Worm (Caenorhabditis elegans) whole organism, L4 larva: ENCODE results near the gene ZK666.8.

Experiments
- F26F4.8 ChIP-seq: fragments of 200-800 bp; sonication (Bioruptor generic); conservative IDR thresholded peaks from 2 replicates; pipeline ENCODE4 v1.3.6; 2022; ENCODE audit warnings: missing genetic modification characterization, missing compliant biosample characterization
- F37D6.2 ChIP-seq: sonication (generic microtip); optimal IDR thresholded peaks from 2 replicates; lab custom pipeline; 2016; ENCODE audit warnings: mild to moderate bottlenecking, missing genetic modification characterization, missing compliant biosample characterization
- T26A8.4 ChIP-seq: fragments of 200-800 bp; sonication (Bioruptor generic); IDR thresholded peaks from 2 replicates; pipeline ENCODE4 v1.3.6; 2022; ENCODE audit warnings: missing genetic modification characterization, missing compliant biosample characterization
- Y105C5A.15 ChIP-seq: fragments of 200-800 bp; sonication (Bioruptor generic); IDR thresholded peaks from 2 replicates; pipeline ENCODE4 v1.3.6; 2022; ENCODE audit warnings: missing genetic modification characterization, missing compliant biosample characterization
- Y75B8A.6 ChIP-seq: fragments of 200-800 bp; sonication (Bioruptor generic); IDR thresholded peaks from 2 replicates; pipeline ENCODE4 v1.3.6; 2022; ENCODE audit warnings: missing genetic modification reagents, missing genetic modification characterization, missing compliant biosample characterization
- aha-1 ChIP-seq: fragments of 150-350 bp; peaks from one replicate; lab custom pipeline; 2014; ENCODE audit warnings: missing biosample characterization, missing genetic modification characterization
- ama-1 ChIP-seq: fragments of 150-350 bp; optimal IDR thresholded peaks from 2 replicates; lab custom pipeline; 2014; ENCODE audit warnings: inconsistent platforms, mixed read lengths
- attf-4 ChIP-seq: sonication (generic microtip); optimal IDR thresholded peaks from 3 replicates; lab custom pipeline; 2017; ENCODE audit warnings: missing biosample characterization, missing genetic modification characterization
- ceh-28 ChIP-seq: fragments of 150-350 bp; optimal IDR thresholded peaks from 2 replicates; lab custom pipeline; 2014; ENCODE audit warnings: missing biosample characterization, missing genetic modification reagents, missing genetic modification characterization
- ceh-62 ChIP-seq: sonication (generic microtip); optimal IDR thresholded peaks from 2 replicates; lab custom pipeline; 2017; ENCODE audit warnings: missing biosample characterization, missing genetic modification characterization
- daf-19 ChIP-seq: fragments of 200-800 bp; sonication (Bioruptor generic); conservative IDR thresholded peaks from 2 replicates; pipeline ENCODE4 v1.3.6; 2022; ENCODE audit warnings: missing genetic modification characterization, missing compliant biosample characterization
- dmd-8 ChIP-seq: fragments of 200-800 bp; sonication (Bioruptor generic); IDR thresholded peaks from 2 replicates; pipeline ENCODE4 v1.3.6; 2022; ENCODE audit warnings: missing genetic modification characterization, missing compliant biosample characterization
- dve-1 ChIP-seq: sonication (generic microtip); optimal IDR thresholded peaks from 2 replicates; lab custom pipeline; 2017; ENCODE audit warnings: antibody characterized with exemption, mild to moderate bottlenecking, missing genetic modification characterization, missing compliant biosample characterization; ENCODE audit not compliant: insufficient read depth
- hif-1 ChIP-seq, 2 experiments: sonication (generic microtip); optimal IDR thresholded peaks; 2 replicates each; lab custom pipeline; 2016 to 2017; ENCODE audit warnings: missing compliant biosample characterization in 2 of 2, missing genetic modification characterization in 2 of 2, missing genetic modification reagents in 2 of 2, missing genotype in 2 of 2, mild to moderate bottlenecking in 1 of 2
- hlh-11 ChIP-seq: fragments of 200-800 bp; sonication (Bioruptor generic); optimal IDR thresholded peaks from 2 replicates; lab custom pipeline; 2018; ENCODE audit warnings: mild to moderate bottlenecking, missing genetic modification characterization, missing compliant biosample characterization
- hlh-30 ChIP-seq: sonication (generic microtip); optimal IDR thresholded peaks from 2 replicates; lab custom pipeline; 2017; ENCODE audit warnings: antibody characterized with exemption, mild to moderate bottlenecking, missing genetic modification characterization, missing compliant biosample characterization; ENCODE audit not compliant: insufficient read depth
- hmg-1.1 ChIP-seq: fragments of 200-800 bp; sonication (Bioruptor generic); IDR thresholded peaks from 2 replicates; pipeline ENCODE4 v1.3.6; 2022; ENCODE audit warnings: missing genetic modification reagents, missing genetic modification characterization, missing compliant biosample characterization
- lin-38 ChIP-seq: fragments of 200-800 bp; sonication (Bioruptor generic); IDR thresholded peaks from 2 replicates; pipeline ENCODE4 v1.3.6; 2022; ENCODE audit warnings: missing genetic modification reagents, missing genetic modification characterization, missing compliant biosample characterization
- lsy-2 ChIP-seq, 2 experiments: fragments of 150-350 bp in 1 of 2; sonication (generic microtip) in 1 of 2; optimal IDR thresholded peaks; 2 replicates each; lab custom pipeline; 2014 to 2017; ENCODE audit warnings: missing biosample characterization in 2 of 2, missing genetic modification characterization in 2 of 2
- madf-5 ChIP-seq, 2 experiments: fragments of 200-800 bp; sonication (Bioruptor generic); IDR thresholded peaks; 2 replicates each; pipeline ENCODE4 v1.3.6; 2022; ENCODE audit warnings: missing compliant biosample characterization in 2 of 2, missing genetic modification characterization in 2 of 2
- madf-9 ChIP-seq: fragments of 200-800 bp; sonication (Bioruptor generic); conservative IDR thresholded peaks from 2 replicates; pipeline ENCODE4 v1.3.6; 2022; ENCODE audit warnings: missing genetic modification reagents, missing genetic modification characterization, missing compliant biosample characterization
- mep-1 ChIP-seq: fragments of 150-350 bp; sonication (generic microtip); optimal IDR thresholded peaks from 3 replicates; lab custom pipeline; 2014; ENCODE audit warnings: missing biosample characterization, missing genetic modification characterization
- nhr-11 ChIP-seq: fragments of 150-350 bp; optimal IDR thresholded peaks from 2 replicates; lab custom pipeline; 2014; ENCODE audit warnings: missing biosample characterization, missing genetic modification characterization
- nhr-111 ChIP-seq: fragments of 200-800 bp; sonication (Bioruptor generic); optimal IDR thresholded peaks from 2 replicates; lab custom pipeline; 2018; ENCODE audit warnings: mild to moderate bottlenecking, missing genetic modification characterization, missing compliant biosample characterization
- nhr-25 ChIP-seq: sonication (generic microtip); optimal IDR thresholded peaks from 2 replicates; lab custom pipeline; 2017; ENCODE audit warnings: missing genetic modification characterization, mild to moderate bottlenecking, missing compliant biosample characterization, antibody characterized with exemption, moderate library complexity, borderline replicate concordance; ENCODE audit not compliant: insufficient read depth
- nhr-28 ChIP-seq: fragments of 150-350 bp; optimal IDR thresholded peaks from 2 replicates; lab custom pipeline; 2014; ENCODE audit warnings: missing biosample characterization, missing genetic modification characterization
- nhr-41 ChIP-seq: fragments of 200-800 bp; sonication (Bioruptor generic); IDR thresholded peaks from 2 replicates; pipeline ENCODE4 v1.3.6; 2022; ENCODE audit warnings: missing genetic modification reagents, missing genetic modification characterization, missing compliant biosample characterization
- nhr-48 ChIP-seq: sonication (generic microtip); optimal IDR thresholded peaks from 2 replicates; lab custom pipeline; 2016; ENCODE audit warnings: mild to moderate bottlenecking, missing genetic modification characterization, missing compliant biosample characterization
- nhr-76 ChIP-seq: fragments of 150-350 bp; optimal IDR thresholded peaks from 2 replicates; lab custom pipeline; 2014; ENCODE audit warnings: missing biosample characterization, missing genetic modification characterization
- pqm-1 ChIP-seq: sonication (generic microtip); optimal IDR thresholded peaks from 2 replicates; lab custom pipeline; 2017; ENCODE audit warnings: missing biosample characterization, missing genetic modification characterization
- rbr-2 ChIP-seq: sonication (generic microtip); optimal IDR thresholded peaks from 2 replicates; lab custom pipeline; 2016; ENCODE audit warnings: missing genotype, missing genetic modification characterization, missing compliant biosample characterization
- tag-97 ChIP-seq: fragments of 200-800 bp; sonication (Bioruptor generic); IDR thresholded peaks from 2 replicates; pipeline ENCODE4 v1.3.6; 2022; ENCODE audit warnings: missing genetic modification characterization, missing compliant biosample characterization
- unc-130 ChIP-seq: sonication (generic microtip); optimal IDR thresholded peaks from 2 replicates; lab custom pipeline; 2016; ENCODE audit warnings: missing genetic modification reagents, missing genetic modification characterization, missing compliant biosample characterization
- unc-62 ChIP-seq, 3 experiments: fragments of 150-350 bp in 1 of 3; sonication (generic microtip); optimal IDR thresholded peaks in 2 of 3; peaks in 1 of 3; 1 replicate in 1 of 3; 2 replicates in 2 of 3; lab custom pipeline; 2014 to 2017; ENCODE audit warnings: missing biosample characterization in 3 of 3, missing genetic modification characterization in 3 of 3, missing genetic modification reagents in 3 of 3, missing genotype in 1 of 3
- zag-1 ChIP-seq: fragments of 150-350 bp; optimal IDR thresholded peaks from 2 replicates; lab custom pipeline; 2014; ENCODE audit warnings: missing biosample characterization, missing genetic modification characterization
- zfp-3 ChIP-seq: fragments of 200-800 bp; sonication (Bioruptor generic); conservative IDR thresholded peaks from 2 replicates; pipeline ENCODE4 v1.3.6; 2022; ENCODE audit warnings: missing genetic modification reagents, missing genetic modification characterization, missing compliant biosample characterization

The ZK666.8 gene

DNA sequence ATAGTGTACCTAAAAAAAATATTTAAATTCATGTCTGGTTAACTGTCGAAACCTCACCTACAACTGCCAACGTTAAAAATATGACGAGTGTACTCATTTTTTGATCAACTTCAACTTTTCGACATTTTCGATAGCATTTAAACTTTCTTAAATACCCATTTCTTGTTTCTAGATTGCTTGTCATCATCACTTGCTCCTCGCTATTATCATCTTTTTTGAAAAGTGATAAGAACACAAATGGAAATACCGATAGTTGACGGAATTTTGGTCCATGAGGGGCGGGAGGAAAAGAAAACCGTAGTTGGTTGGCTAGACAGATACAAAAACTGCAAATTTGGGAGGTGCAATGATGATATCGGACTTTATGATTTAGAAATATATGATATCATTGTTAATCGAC, 22.8 kb downstream of the ZK666.8 start, which contains the start of gene clec-143:
Gene clec-143 (minus strand): TSS at position 139 of the 400 bp plus-strand sequence.
- TF ChIP-seq nhr-28 (tag; lab: Kevin White, UChicago) (peak; percentile 45), Y105C5A.15 (GFP tag; lab: Robert Waterston, UW) (no peak), unc-62 (GFP tag; optimal IDR thresholded peaks at IDR 0.05 in 1 of 2; lab: Kevin White, UChicago) (peak in 1 of 2 experiments; percentile 67), unc-62 (tag; optimal IDR thresholded peaks at IDR 0.05; lab: Kevin White, UChicago) (no peak), pqm-1 (tag; lab: Kevin White, UChicago) (peak; percentile 88)
- TF ChIP-seq, all 104 proteins: peak for 3

DNA sequence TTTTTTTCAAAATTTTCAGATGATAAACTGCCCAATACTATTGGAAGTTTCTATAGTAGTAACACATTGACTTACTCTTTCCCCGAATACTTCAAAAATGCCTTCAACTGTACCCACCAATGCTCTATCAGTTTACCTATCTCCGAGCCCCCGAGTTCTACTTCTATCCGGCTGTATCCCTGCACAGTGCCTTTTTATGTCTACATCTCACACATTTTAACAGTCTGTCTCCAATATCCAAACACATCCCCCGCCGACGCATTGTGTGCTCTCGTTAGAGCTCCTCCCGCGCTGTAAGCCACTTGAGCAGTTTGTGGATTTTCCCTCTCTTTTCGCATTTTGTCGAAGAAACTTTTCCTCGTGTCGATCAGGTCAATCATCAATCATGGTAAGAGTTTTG, 26.4 kb downstream of the ZK666.8 start, which contains the start of gene tnc-2:
Gene tnc-2 (plus strand): TSS at position 301 of the 400 bp plus-strand sequence.
- TF ChIP-seq tag-97 (GFP tag; lab: Robert Waterston, UW) = no peak
- TF ChIP-seq, all 104 proteins: peak for 0

DNA sequence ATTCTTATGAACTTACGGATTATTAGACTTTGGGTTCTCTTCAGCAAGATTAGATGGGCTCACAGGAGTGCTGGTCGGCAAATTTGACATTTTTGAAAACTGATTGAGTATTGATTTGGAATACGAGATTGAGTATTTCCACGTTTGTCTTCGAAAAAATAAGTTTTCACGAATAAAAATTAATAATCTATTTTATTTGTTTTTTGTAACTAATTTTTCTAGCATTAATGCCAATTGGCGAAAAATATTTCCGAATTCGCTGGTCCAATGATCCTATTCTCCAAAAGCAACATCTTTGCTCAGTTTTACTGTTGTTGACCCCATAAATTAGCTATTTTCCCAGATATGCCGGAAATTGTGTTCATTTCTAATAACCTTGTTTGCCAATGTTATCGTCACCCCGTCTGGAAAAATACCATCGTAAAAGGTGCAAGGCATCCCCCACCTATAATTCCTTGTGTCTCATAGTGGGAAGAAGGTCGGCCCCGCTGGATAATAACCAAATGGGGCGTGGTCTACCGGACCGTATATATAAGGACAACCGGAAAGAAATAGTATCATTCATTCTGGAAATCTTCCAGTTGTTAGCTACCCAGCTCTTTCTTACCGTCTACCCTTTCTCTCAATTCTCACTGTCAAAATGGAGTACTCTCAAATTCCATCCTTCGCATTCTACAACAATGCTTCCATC, 28.6 kb downstream of the ZK666.8 start, which contains the start of the genes ZK673.6 and sdz-37:
Gene ZK673.6 (minus strand): TSS at position 101 of the 691 bp plus-strand sequence.
Gene sdz-37 (plus strand): TSS at position 641 of the 691 bp plus-strand sequence.
- no peak for TF ChIP-seq unc-130 (GFP tag; lab: Kevin White, UChicago)
- no peak for TF ChIP-seq F37D6.2 (tag; lab: Kevin White, UChicago)
- TF ChIP-seq nhr-76 = no peak
- TF ChIP-seq madf-9 (GFP tag; lab: Robert Waterston, UW) = no peak
- no peak for TF ChIP-seq nhr-11

ce11 chrII:10461207-10461606, 31.7 kb downstream of the ZK666.8 start, which contains the start of gene ZK673.5:
ZK673.5 (plus strand) TSS chrII:10461507.
- TF ChIP-seq Y75B8A.6 (GFP tag; lab: Robert Waterston, UW) = no peak
- TF ChIP-seq hlh-11 = no peak
- no peak for TF ChIP-seq rbr-2 (tag; lab: Kevin White, UChicago)
- TF ChIP-seq zag-1 (tag; lab: Kevin White, UChicago) = no peak
- TF ChIP-seq F37D6.2 (tag; lab: Kevin White, UChicago) = no peak
- TF ChIP-seq nhr-11 = no peak
- TF ChIP-seq madf-5 (GFP tag; IDR thresholded peaks at IDR 0.05; lab: Robert Waterston, UW) = no peak
- TF ChIP-seq, all 104 proteins: peak for 0

DNA sequence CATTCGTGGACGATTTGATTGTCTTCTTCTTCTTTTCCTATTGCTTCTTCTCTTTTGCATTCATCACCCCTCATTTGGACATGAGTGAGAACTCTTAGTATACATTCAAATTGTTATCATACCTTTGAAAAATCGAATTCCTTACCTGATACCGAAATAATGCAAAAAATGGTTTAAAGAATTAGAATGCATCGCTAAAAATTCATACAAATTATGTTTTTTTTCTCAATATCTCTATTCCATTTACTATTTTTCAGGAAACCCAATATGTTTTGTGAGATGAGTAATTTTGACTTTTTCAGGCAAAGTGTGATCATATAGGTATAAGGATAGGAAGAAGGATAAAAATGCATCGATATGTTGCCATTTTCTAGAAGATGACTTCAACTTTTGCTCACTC, 36.0 kb downstream of the ZK666.8 start, which contains the start of gene ZK673.11:
Gene ZK673.11 (plus strand): TSS at position 301 of the 400 bp plus-strand sequence.
- TF ChIP-seq ceh-28 (tag; lab: Kevin White, UChicago) (no peak), Y105C5A.15 (GFP tag; lab: Robert Waterston, UW) (no peak), aha-1 (tag; lab: Kevin White, UChicago) (peak; percentile 79)

ce11 chrII:10452620-10453019, 40.3 kb downstream of the ZK666.8 start, which contains the start of gene ZK673.4:
ZK673.4 (plus strand) TSS chrII:10452920.
- TF ChIP-seq ceh-62 (no peak), nhr-48 (tag; lab: Kevin White, UChicago) (no peak), hmg-1.1 (GFP tag; lab: Robert Waterston, UW) (no peak), T26A8.4 (GFP tag; lab: Robert Waterston, UW) (no peak), Y75B8A.6 (GFP tag; lab: Robert Waterston, UW) (no peak), unc-130 (GFP tag; lab: Kevin White, UChicago) (no peak), hif-1 (tag; optimal IDR thresholded peaks at IDR 0.05; lab: Kevin White, UChicago) (no peak), daf-19 (no peak), mep-1 (tag; lab: Kevin White, UChicago) (no peak), nhr-111 (GFP tag; lab: Kevin White, UChicago) (no peak), dmd-8 (GFP tag; lab: Robert Waterston, UW) (no peak)

ce11 chrII:10450335-10450734, 42.6 kb downstream of the ZK666.8 start:
- TF ChIP-seq dmd-8 (GFP tag; lab: Robert Waterston, UW) (no peak), mep-1 (tag; lab: Kevin White, UChicago) (peak; percentile 68), F26F4.8 (no peak), pqm-1 (tag; lab: Kevin White, UChicago) (no peak), dve-1 (peak; percentile 27), nhr-25 (tag; lab: Kevin White, UChicago) (peak; percentile 12), lin-38 (GFP tag; lab: Robert Waterston, UW) (peak; percentile 72), hlh-30 (peak; percentile 31), attf-4 (no peak), nhr-41 (GFP tag; lab: Robert Waterston, UW) (no peak; the same call in 1 of the 2 replicates), ama-1 (lab: Kevin White, UChicago) (peak; percentile 56), zfp-3 (GFP tag; lab: Robert Waterston, UW) (peak; percentile 47; the same call in 1 of the 2 replicates), lsy-2 (tag; optimal IDR thresholded peaks at IDR 0.05; lab: Kevin White, UChicago) (peak in 1 of 2 experiments; percentile 31), nhr-11 (peak; percentile 44)
